Worm (Caenorhabditis elegans): ENCODE results near the gene srd-19.

srd-19 gene

DNA sequence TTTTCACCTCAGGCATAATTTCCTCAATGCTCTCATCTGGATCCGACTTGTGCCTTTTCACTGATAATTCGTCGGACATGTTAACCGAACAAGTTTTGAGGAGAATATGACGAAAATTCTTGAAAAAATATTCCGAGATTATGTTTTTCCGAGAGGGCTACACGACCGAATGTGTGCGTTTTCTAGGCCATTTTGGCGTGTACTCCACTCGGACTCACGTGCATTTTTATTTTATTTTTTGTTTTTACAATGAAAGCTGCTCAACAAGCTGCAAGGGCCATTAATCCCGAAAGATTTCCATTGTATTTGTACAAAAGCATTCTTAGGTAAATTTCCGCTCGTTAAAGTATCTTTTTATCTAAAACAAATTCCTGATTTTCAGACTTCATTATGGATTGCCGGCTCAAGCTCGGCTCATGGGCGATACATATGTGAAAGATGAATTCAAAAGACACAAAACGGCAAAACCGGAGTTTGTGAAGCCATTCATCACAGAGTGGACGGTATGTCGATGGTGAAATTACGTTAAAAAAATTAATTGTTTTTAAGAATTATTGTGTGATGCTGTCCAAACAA is 39.7 kb upstream of the srd-19 start, which contains the start of the genes F25H9.6 and F25H9.7 (continued):
- TF ChIP-seq nfyb-1 (GFP tag; IDR thresholded peaks at IDR 0.05) (peak; percentile 81), B0019.2 (GFP tag; conservative IDR thresholded peaks at IDR 0.05) (no peak), ztf-28 (GFP tag; IDR thresholded peaks at IDR 0.05) (0 out of 2 replicates have a peak, but pooled peaks have one; percentile 70), hlh-26 (GFP tag; conservative IDR thresholded peaks at IDR 0.05) (no peak), hlh-12 (tag; optimal IDR thresholded peaks at IDR 0.05) (no peak), mcd-1 (GFP tag; IDR thresholded peaks at IDR 0.05) (peak; percentile 82), cebp-2 (GFP tag; IDR thresholded peaks at IDR 0.05) (no peak), lin-35 (GFP tag; optimal IDR thresholded peaks at IDR 0.05) (peak in 1 of 3 experiments; percentile 64), C06A6.2 (GFP tag; conservative IDR thresholded peaks at IDR 0.05) (no peak), F22D6.2 (tag; optimal IDR thresholded peaks at IDR 0.05) (peak; percentile 76), bed-2 (GFP tag; IDR thresholded peaks at IDR 0.05) (peak; percentile 91; the same call in 1 of the 2 replicates), dpl-1 (GFP tag; optimal IDR thresholded peaks at IDR 0.05) (no peak), madf-10 (tag; optimal IDR thresholded peaks at IDR 0.05) (peak; percentile 74), lir-1 (GFP tag; conservative IDR thresholded peaks at IDR 0.05) (peak; percentile 93), ama-1 (optimal IDR thresholded peaks at IDR 0.05) (no peak), ama-1 (GFP tag; optimal IDR thresholded peaks at IDR 0.05) (peak in 1 of 2 experiments; percentile 63), sptf-2 (GFP tag; optimal IDR thresholded peaks at IDR 0.05) (no peak), gei-17 (GFP tag; optimal IDR thresholded peaks at IDR 0.05) (no peak), let-607 (tag; optimal IDR thresholded peaks at IDR 0.05) (peak in 1 of 2 experiments; percentile 71), bed-1 (GFP tag; IDR thresholded peaks at IDR 0.05) (0 out of 2 replicates have a peak, but pooled peaks have one; percentile 37), rcor-1 (GFP tag; IDR thresholded peaks at IDR 0.05) (peak; percentile 73), cebp-1 (GFP tag; IDR thresholded peaks at IDR 0.05) (peak; percentile 25; the same call in 1 of the 2 replicates), cebp-1 (tag; optimal IDR thresholded peaks at IDR 0.05) (peak; percentile 62), let-526 (GFP tag; IDR thresholded peaks at IDR 0.05) (peak; percentile 77), aptf-2 (GFP tag; conservative IDR thresholded peaks at IDR 0.05) (peak; percentile 82; the same call in 1 of the 2 replicates), snpc-4 (GFP tag; optimal IDR thresholded peaks at IDR 0.05) (no peak), snpc-4 (tag; optimal IDR thresholded peaks at IDR 0.05) (peak in 1 of 4 experiments; percentile 54), akir-1 (GFP tag; optimal IDR thresholded peaks at IDR 0.05) (peak; percentile 91), nfya-2 (GFP tag; IDR thresholded peaks at IDR 0.05) (no peak), C17E4.6 (GFP tag; IDR thresholded peaks at IDR 0.05) (peak; percentile 24; the same call in 1 of the 2 replicates), mes-4 (tag; optimal IDR thresholded peaks at IDR 0.05) (no peak), F52B5.7 (tag; optimal IDR thresholded peaks at IDR 0.05) (no peak), nfya-1 (tag; optimal IDR thresholded peaks at IDR 0.05; ENCODE audit: borderline replicate concordance, insufficient read depth) (no peak)

DNA sequence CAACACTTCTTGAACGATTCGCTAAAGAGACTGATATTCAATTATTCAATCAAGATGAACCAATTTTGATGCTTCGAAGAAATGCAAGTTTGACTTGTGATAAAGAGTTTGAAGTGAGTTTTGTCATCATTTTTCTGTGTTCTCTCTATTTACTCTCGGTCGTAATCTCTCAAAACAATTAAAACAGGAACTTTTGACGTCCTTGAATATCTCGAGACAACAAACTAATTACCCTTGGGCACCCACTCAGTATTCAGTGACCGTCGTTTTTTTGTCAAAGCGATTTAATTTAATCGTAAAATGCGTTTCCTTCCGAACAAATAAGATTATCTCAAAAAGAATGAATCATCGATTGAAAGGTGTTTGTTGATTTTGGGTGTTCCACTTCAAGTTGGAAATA is 35.6 kb upstream of the srd-19 start:
- TF ChIP-seq nhr-90 (tag; optimal IDR thresholded peaks at IDR 0.05) (no peak), nfya-1 (tag; optimal IDR thresholded peaks at IDR 0.05; ENCODE audit: borderline replicate concordance, insufficient read depth) (no peak), ceh-27 (GFP tag; optimal IDR thresholded peaks at IDR 0.05) (peak; percentile 4), somi-1 (GFP tag; optimal IDR thresholded peaks at IDR 0.05) (no peak), F57A8.1 (GFP tag; optimal IDR thresholded peaks at IDR 0.05) (no peak), ztf-22 (GFP tag; optimal IDR thresholded peaks at IDR 0.05) (no peak)

All from whole organism, young adult.